Worm (Caenorhabditis elegans): ENCODE measurements around the gene F18C5.5.

DNA sequence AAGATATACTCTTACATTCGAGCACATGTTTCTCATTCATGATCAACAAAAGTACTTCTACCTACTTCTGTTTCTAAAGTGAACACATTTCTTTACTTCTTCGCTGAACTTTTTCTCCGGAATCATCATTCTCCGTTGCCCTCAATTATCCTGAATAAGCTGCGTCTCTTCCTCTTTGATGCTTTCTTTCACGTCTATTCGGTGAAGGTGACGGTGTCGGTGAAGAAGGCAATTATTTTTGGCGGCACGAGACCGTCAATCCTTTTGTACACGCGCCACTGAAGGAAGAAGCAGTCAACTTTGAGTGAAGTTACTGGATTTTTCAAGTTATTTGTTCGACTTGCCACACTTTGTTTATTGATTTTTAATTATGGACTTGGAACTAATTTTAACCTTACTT is 35.0 kb downstream of the F18C5.5 start, which contains the start of gene abch-1:
- TF ChIP-seq nhr-237 (tag; optimal IDR thresholded peaks at IDR 0.05) = no peak
- TF ChIP-seq hlh-30 (tag; optimal IDR thresholded peaks at IDR 0.05; ENCODE audit: insufficient read depth) = no peak
- TF ChIP-seq lir-3 (tag; optimal IDR thresholded peaks at IDR 0.05) = no peak
- TF ChIP-seq ces-1 (GFP tag; optimal IDR thresholded peaks at IDR 0.05) = no peak
- TF ChIP-seq pha-4 (GFP tag; IDR thresholded peaks at IDR 0.05) = no peak
- no peak for TF ChIP-seq pha-4 (tag; optimal IDR thresholded peaks at IDR 0.05)
- TF ChIP-seq egl-27 (tag; optimal IDR thresholded peaks at IDR 0.05) = no peak
- no peak for TF ChIP-seq dmd-9 (GFP tag; IDR thresholded peaks at IDR 0.05)
- TF ChIP-seq ztf-11 (tag; optimal IDR thresholded peaks at IDR 0.05) = no peak
- TF ChIP-seq tra-1 (GFP tag; IDR thresholded peaks at IDR 0.05) = no peak
- TF ChIP-seq lin-39 (tag; optimal IDR thresholded peaks at IDR 0.05) = no peak
- no peak for TF ChIP-seq gei-8 (GFP tag; optimal IDR thresholded peaks at IDR 0.05)
- no peak for TF ChIP-seq spr-3 (GFP tag; optimal IDR thresholded peaks at IDR 0.05)
- no peak for TF ChIP-seq spr-1 (tag; optimal IDR thresholded peaks at IDR 0.05)
